Fruit fly (Drosophila melanogaster) whole organism, prepupa: Measurements from ENCODE around the gene CG31327.

Experiments used
- Blimp-1 ChIP-seq: fragments of 200-800 bp; sonication (Bioruptor generic); optimal IDR thresholded peaks from 3 replicates; lab custom pipeline; 2017; ENCODE audit warnings: missing biosample characterization, missing genetic modification characterization, mild to moderate bottlenecking, moderate library complexity, missing genetic modification reagents
- CG10631 ChIP-seq: fragments of 200-800 bp; sonication (Bioruptor generic); optimal IDR thresholded peaks from 2 replicates; lab custom pipeline; 2016; ENCODE audit warnings: missing biosample characterization, missing genetic modification characterization
- CG10669 ChIP-seq: fragments of 200-800 bp; sonication (Bioruptor generic); optimal IDR thresholded peaks from 3 replicates; lab custom pipeline; 2018; ENCODE audit warnings: missing biosample characterization, mild to moderate bottlenecking, missing genetic modification characterization, moderate library complexity
- CG11902 ChIP-seq: fragments of 200-800 bp; sonication (Bioruptor generic); optimal IDR thresholded peaks from 3 replicates; lab custom pipeline; 2016; ENCODE audit warnings: missing biosample characterization, missing genetic modification characterization
- CG15336 ChIP-seq: fragments of 200-800 bp; sonication (Bioruptor generic); IDR thresholded peaks from 2 replicates; pipeline ENCODE4 v1.3.6; 2022; ENCODE audit warnings: missing biosample characterization, missing genetic modification characterization
- CG1621 ChIP-seq: fragments of 200-800 bp; sonication (Bioruptor generic); optimal IDR thresholded peaks from 3 replicates; lab custom pipeline; 2018; ENCODE audit warnings: missing biosample characterization, mild to moderate bottlenecking, missing genetic modification characterization
- CG16779 ChIP-seq: fragments of 200-800 bp; sonication (Bioruptor generic); optimal IDR thresholded peaks from 3 replicates; lab custom pipeline; 2017; ENCODE audit warnings: missing biosample characterization, mild to moderate bottlenecking, missing genetic modification characterization
- CG3032 ChIP-seq: fragments of 200-800 bp; optimal IDR thresholded peaks from 2 replicates; lab custom pipeline; 2019; ENCODE audit warnings: missing biosample characterization, mild to moderate bottlenecking, missing genetic modification characterization, moderate library complexity
- CG31627 ChIP-seq: fragments of 200-800 bp; sonication (Bioruptor generic); optimal IDR thresholded peaks from 3 replicates; lab custom pipeline; 2016; ENCODE audit warnings: missing biosample characterization, missing genetic modification characterization
- CG32006 ChIP-seq: fragments of 200-800 bp; sonication (Bioruptor generic); optimal IDR thresholded peaks from 3 replicates; lab custom pipeline; 2017; ENCODE audit warnings: missing biosample characterization, mild to moderate bottlenecking, missing genetic modification characterization
- CG34406 ChIP-seq: fragments of 200-800 bp; sonication (Bioruptor generic); optimal IDR thresholded peaks from 3 replicates; lab custom pipeline; 2016; ENCODE audit warnings: missing biosample characterization, missing genetic modification characterization
- CG4318 ChIP-seq: fragments of 200-800 bp; sonication (Bioruptor generic); optimal IDR thresholded peaks from 3 replicates; lab custom pipeline; 2017; ENCODE audit warnings: missing biosample characterization, mild to moderate bottlenecking, missing genetic modification characterization
- CG6163 ChIP-seq: fragments of 200-800 bp; sonication (Bioruptor generic); IDR thresholded peaks from 3 replicates; pipeline ENCODE4 v1.3.6; 2022; ENCODE audit warnings: missing biosample characterization, missing genetic modification characterization
- CG6276 ChIP-seq: fragments of 200-800 bp; sonication (Bioruptor generic); optimal IDR thresholded peaks from 2 replicates; lab custom pipeline; 2017; ENCODE audit warnings: missing biosample characterization, mild to moderate bottlenecking, missing genetic modification characterization
- CG6792 ChIP-seq: fragments of 200-800 bp; sonication (Bioruptor generic); optimal IDR thresholded peaks from 3 replicates; lab custom pipeline; 2016; ENCODE audit warnings: missing biosample characterization, missing genetic modification characterization
- CG6808 ChIP-seq: fragments of 200-800 bp; sonication (Bioruptor generic); optimal IDR thresholded peaks from 3 replicates; lab custom pipeline; 2017; ENCODE audit warnings: missing biosample characterization, missing genetic modification characterization, mild to moderate bottlenecking, moderate library complexity, missing genetic modification reagents
- CG6854 ChIP-seq: fragments of 200-800 bp; sonication (Bioruptor generic); optimal IDR thresholded peaks from 2 replicates; lab custom pipeline; 2017; ENCODE audit warnings: missing biosample characterization, mild to moderate bottlenecking, missing genetic modification characterization
- CG7368 ChIP-seq: fragments of 200-800 bp; sonication (Bioruptor generic); optimal IDR thresholded peaks from 3 replicates; lab custom pipeline; 2016; ENCODE audit warnings: missing biosample characterization, missing genetic modification characterization
- CG8319 ChIP-seq: fragments of 200-800 bp; sonication (Bioruptor generic); optimal IDR thresholded peaks from 3 replicates; lab custom pipeline; 2016; ENCODE audit warnings: missing biosample characterization, missing genetic modification characterization
- CG8632 ChIP-seq: fragments of 200-800 bp; sonication (Bioruptor generic); optimal IDR thresholded peaks from 3 replicates; lab custom pipeline; 2016; ENCODE audit warnings: missing biosample characterization, missing genetic modification characterization
- CG9139 ChIP-seq: fragments of 200-800 bp; sonication (Bioruptor generic); optimal IDR thresholded peaks from 3 replicates; lab custom pipeline; 2017; ENCODE audit warnings: missing biosample characterization, mild to moderate bottlenecking, missing genetic modification characterization
- Eip75B ChIP-seq: fragments of 200-800 bp; sonication (Bioruptor generic); optimal IDR thresholded peaks from 3 replicates; lab custom pipeline; 2016; ENCODE audit warnings: missing biosample characterization, missing genetic modification characterization
- Eip78C ChIP-seq: fragments of 200-800 bp; sonication (Bioruptor generic); peaks from one replicate; lab custom pipeline; 2016; ENCODE audit warnings: missing biosample characterization, missing genetic modification characterization
- Eip93F ChIP-seq: fragments of 200-800 bp; sonication (Bioruptor generic); optimal IDR thresholded peaks from 2 replicates; lab custom pipeline; 2016; ENCODE audit warnings: missing biosample characterization, mild to moderate bottlenecking, missing genetic modification characterization
- Gug ChIP-seq: fragments of 200-800 bp; sonication (Bioruptor generic); IDR thresholded peaks from 2 replicates; pipeline ENCODE4 v1.3.6; 2022; ENCODE audit warnings: missing biosample characterization, missing genetic modification characterization
- Hr39 ChIP-seq: fragments of 200-800 bp; sonication (Bioruptor generic); optimal IDR thresholded peaks from 2 replicates; lab custom pipeline; 2016; ENCODE audit warnings: missing biosample characterization, missing genetic modification characterization
- Hr4 ChIP-seq: fragments of 200-800 bp; sonication (Bioruptor generic); optimal IDR thresholded peaks from 3 replicates; lab custom pipeline; 2016; ENCODE audit warnings: missing biosample characterization, missing genetic modification characterization
- Lpt ChIP-seq: fragments of 200-800 bp; sonication (Bioruptor generic); optimal IDR thresholded peaks from 3 replicates; lab custom pipeline; 2016; ENCODE audit warnings: missing biosample characterization, missing genetic modification characterization
- OdsH ChIP-seq: fragments of 200-800 bp; sonication (Bioruptor generic); optimal IDR thresholded peaks from 3 replicates; lab custom pipeline; 2016; ENCODE audit warnings: missing biosample characterization, missing genetic modification characterization
- Smox ChIP-seq: fragments of 200-800 bp; sonication (Bioruptor generic); optimal IDR thresholded peaks from 3 replicates; lab custom pipeline; 2016; ENCODE audit warnings: missing biosample characterization, missing genetic modification characterization
- Sox102F ChIP-seq: fragments of 200-800 bp; sonication (Bioruptor generic); optimal IDR thresholded peaks from 2 replicates; lab custom pipeline; 2016; ENCODE audit warnings: missing biosample characterization, mild to moderate bottlenecking, missing genetic modification characterization
- Sox14 ChIP-seq: fragments of 200-800 bp; sonication (Bioruptor generic); optimal IDR thresholded peaks from 3 replicates; lab custom pipeline; 2016; ENCODE audit warnings: missing biosample characterization, missing genetic modification characterization
- achi ChIP-seq: fragments of 200-800 bp; sonication (Bioruptor generic); optimal IDR thresholded peaks from 3 replicates; lab custom pipeline; 2016; ENCODE audit warnings: missing biosample characterization, missing genetic modification characterization
- cyc ChIP-seq: fragments of 200-800 bp; sonication (Bioruptor generic); optimal IDR thresholded peaks from 3 replicates; lab custom pipeline; 2016; ENCODE audit warnings: missing biosample characterization, missing genetic modification characterization
- dac ChIP-seq: fragments of 200-800 bp; sonication (Bioruptor generic); optimal IDR thresholded peaks from 2 replicates; lab custom pipeline; 2017; ENCODE audit warnings: missing biosample characterization, mild to moderate bottlenecking, missing genetic modification characterization
- dsx ChIP-seq: fragments of 200-800 bp; optimal IDR thresholded peaks from 3 replicates; lab custom pipeline; 2019; ENCODE audit warnings: missing biosample characterization, mild to moderate bottlenecking, missing genetic modification characterization, moderate library complexity; ENCODE audit not compliant: poor library complexity, severe bottlenecking
- esn ChIP-seq: fragments of 200-800 bp; sonication (Bioruptor generic); optimal IDR thresholded peaks from 2 replicates; lab custom pipeline; 2016; ENCODE audit warnings: missing biosample characterization, mild to moderate bottlenecking, missing genetic modification characterization, moderate library complexity
- fd85E ChIP-seq: fragments of 200-800 bp; sonication (Bioruptor generic); optimal IDR thresholded peaks from 3 replicates; lab custom pipeline; 2016; ENCODE audit warnings: missing biosample characterization, missing genetic modification characterization
- fkh ChIP-seq: fragments of 200-800 bp; sonication (Bioruptor generic); optimal IDR thresholded peaks from 3 replicates; lab custom pipeline; 2017; ENCODE audit warnings: missing biosample characterization, mild to moderate bottlenecking, missing genetic modification characterization, moderate library complexity
- net ChIP-seq: fragments of 200-800 bp; sonication (Bioruptor generic); optimal IDR thresholded peaks from 3 replicates; lab custom pipeline; 2016; ENCODE audit warnings: missing biosample characterization, missing genetic modification characterization
- pdm3 ChIP-seq: fragments of 200-800 bp; sonication (Bioruptor generic); optimal IDR thresholded peaks from 3 replicates; lab custom pipeline; 2016; ENCODE audit warnings: missing biosample characterization, missing genetic modification characterization
- salr ChIP-seq, 2 experiments: fragments of 200-800 bp; sonication (Bioruptor generic); optimal IDR thresholded peaks; 3 replicates each; lab custom pipeline; 2016 to 2018; ENCODE audit warnings: missing biosample characterization in 2 of 2, missing genetic modification characterization in 2 of 2, mild to moderate bottlenecking in 1 of 2
- spab ChIP-seq: fragments of 200-800 bp; sonication (Bioruptor generic); optimal IDR thresholded peaks from 2 replicates; lab custom pipeline; 2017; ENCODE audit warnings: missing biosample characterization, mild to moderate bottlenecking, missing genetic modification characterization, missing genetic modification reagents
- ss ChIP-seq, 2 experiments: fragments of 200-800 bp; sonication (Bioruptor generic); optimal IDR thresholded peaks; 2 replicates in 1 of 2; 3 replicates in 1 of 2; lab custom pipeline; 2017 to 2018; ENCODE audit warnings: mild to moderate bottlenecking in 2 of 2, missing biosample characterization in 2 of 2, missing genetic modification characterization in 2 of 2, moderate library complexity in 1 of 2
- svp ChIP-seq: fragments of 200-800 bp; sonication (Bioruptor generic); peaks from one replicate; lab custom pipeline; 2016; ENCODE audit warnings: missing biosample characterization, missing genetic modification characterization
- topi ChIP-seq: fragments of 200-800 bp; sonication (Bioruptor generic); optimal IDR thresholded peaks from 3 replicates; lab custom pipeline; 2016; ENCODE audit warnings: missing biosample characterization, missing genetic modification characterization
- vri ChIP-seq: fragments of 200-800 bp; sonication (Bioruptor generic); optimal IDR thresholded peaks from 3 replicates; lab custom pipeline; 2016; ENCODE audit warnings: missing biosample characterization, mild to moderate bottlenecking, missing genetic modification characterization

CG31327 gene

DNA sequence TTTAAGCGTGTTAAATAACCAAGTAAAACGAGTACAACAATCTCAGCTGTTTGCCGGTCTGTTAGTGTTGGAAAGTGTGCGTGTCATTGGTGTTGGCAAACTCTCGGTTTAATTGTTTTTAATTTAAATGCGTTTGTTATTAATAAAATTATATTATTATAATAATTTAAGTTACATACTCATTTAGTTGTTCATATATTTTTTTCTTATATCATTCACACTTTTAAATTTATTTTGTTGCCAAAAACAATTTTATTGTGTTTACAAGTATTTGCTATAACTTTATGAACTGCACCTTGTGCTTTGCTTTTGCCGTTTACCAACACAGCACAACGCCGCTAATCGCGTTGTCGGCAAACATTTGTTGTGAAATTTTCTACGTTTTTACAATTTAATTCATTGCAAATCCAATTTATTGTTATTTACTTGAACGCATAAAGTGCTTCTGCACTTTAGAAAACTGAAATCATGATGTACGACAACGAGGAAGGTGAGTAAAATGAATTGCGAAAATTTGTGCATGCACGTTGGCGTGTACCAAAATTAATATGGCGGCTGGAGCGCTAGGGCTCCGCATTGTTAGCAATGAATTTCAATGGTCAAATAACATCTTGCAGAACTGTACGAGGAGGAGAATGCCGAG, 34.5 kb downstream of the CG31327 start, which contains the start of the genes 140up and Polr2B (continued):
- TF ChIP-seq CG1621 (tag; lab: Kevin White, UChicago): peak; percentile 51
- TF ChIP-seq CG32006: peak; percentile 92
- TF ChIP-seq CG6792: peak; percentile 87
- peak; percentile 96 for TF ChIP-seq Eip78C (GFP tag; lab: Kevin White, UChicago)
- peak; percentile 84 for TF ChIP-seq vri (GFP tag; lab: Kevin White, UChicago)
- TF ChIP-seq Gug (GFP tag; lab: Robert Waterston, UW): peak; percentile 84
- TF ChIP-seq dsx (GFP tag; lab: Kevin White, UChicago): peak; percentile 82
- peak; percentile 78 for TF ChIP-seq Eip75B (GFP tag; lab: Kevin White, UChicago)
- TF ChIP-seq CG6276 (GFP tag; lab: Kevin White, UChicago): no peak
- no peak for TF ChIP-seq CG16779 (tag; lab: Kevin White, UChicago)
- TF ChIP-seq CG34406 (GFP tag; lab: Kevin White, UChicago): peak; percentile 92
- TF ChIP-seq Hr4 (GFP tag; lab: Kevin White, UChicago): peak; percentile 78
- TF ChIP-seq CG6854 (GFP tag; lab: Kevin White, UChicago): peak; percentile 57
- peak; percentile 33 for TF ChIP-seq Eip93F (GFP tag; lab: Kevin White, UChicago)
- TF ChIP-seq esn (GFP tag; lab: Kevin White, UChicago): peak; percentile 91
- no peak for TF ChIP-seq spab (GFP tag; lab: Kevin White, UChicago)
- TF ChIP-seq CG6163 (GFP tag; lab: Robert Waterston, UW): peak; percentile 87
- TF ChIP-seq Sox14 (GFP tag; lab: Kevin White, UChicago): peak; percentile 73
- peak; percentile 49 to 87 for TF ChIP-seq salr (GFP tag; optimal IDR thresholded peaks at IDR 0.05; lab: Kevin White, UChicago)
- peak; percentile 83 for TF ChIP-seq fkh (GFP tag; lab: Kevin White, UChicago)
- TF ChIP-seq svp (GFP tag; lab: Kevin White, UChicago): peak; percentile 88
- TF ChIP-seq Hr39: peak; percentile 87
- TF ChIP-seq CG10631 (GFP tag; lab: Kevin White, UChicago): peak; percentile 96
- peak; percentile 84 for TF ChIP-seq pdm3 (GFP tag; lab: Kevin White, UChicago)
- TF ChIP-seq fd85E (GFP tag; lab: Kevin White, UChicago): peak; percentile 59

DNA sequence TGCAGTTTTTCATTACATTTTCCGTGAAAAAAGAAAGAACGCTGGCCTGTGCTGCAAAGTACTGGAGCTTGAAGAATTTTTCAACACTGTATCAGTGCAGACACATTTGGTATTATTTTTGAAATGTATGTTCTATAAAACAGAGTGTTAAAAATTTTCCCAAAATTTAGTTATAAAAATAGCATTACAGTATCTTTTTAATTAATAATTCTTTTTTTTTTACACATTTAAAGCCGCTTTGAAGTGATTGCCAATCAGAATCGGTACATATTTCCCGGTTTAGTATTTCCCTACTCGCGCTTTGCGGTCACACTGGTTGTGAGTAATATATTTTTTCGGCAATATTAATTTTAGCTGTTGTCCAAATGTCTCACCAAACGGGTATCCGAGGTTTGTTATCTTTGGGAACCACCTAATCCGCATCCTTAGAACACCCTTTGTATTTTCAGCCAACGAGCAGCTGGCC, 37.7 kb downstream of the CG31327 start, which contains the start of the genes Abi and twf:
Gene Abi (minus strand): TSS at position 74 of the 466 bp plus-strand sequence.
Gene twf (plus strand): TSS at position 308 of the 466 bp plus-strand sequence.
- TF ChIP-seq CG8632 (GFP tag; lab: Kevin White, UChicago) (peak; percentile 45), CG10669 (GFP tag; lab: Kevin White, UChicago) (no peak), ss (GFP tag; optimal IDR thresholded peaks at IDR 0.05; lab: Kevin White, UChicago) (no peak), CG15336 (GFP tag; lab: Robert Waterston, UW) (0 out of 2 replicates have a peak, but pooled peaks have one; percentile 30), achi (GFP tag; lab: Kevin White, UChicago) (peak; percentile 63), CG32006 (no peak), Eip75B (GFP tag; lab: Kevin White, UChicago) (no peak), Hr39 (peak; percentile 55), CG8319 (GFP tag; lab: Kevin White, UChicago) (peak; percentile 60), Blimp-1 (GFP tag; lab: Kevin White, UChicago) (no peak), CG7368 (GFP tag; lab: Kevin White, UChicago) (peak; percentile 35), Lpt (GFP tag; lab: Kevin White, UChicago) (no peak), CG1621 (tag; lab: Kevin White, UChicago) (peak; percentile 37), Eip78C (GFP tag; lab: Kevin White, UChicago) (peak; percentile 90), CG3032 (tag; lab: Kevin White, UChicago) (peak; percentile 48), CG11902 (GFP tag; lab: Kevin White, UChicago) (peak; percentile 41), CG9139 (GFP tag; lab: Kevin White, UChicago) (no peak), dac (GFP tag; lab: Kevin White, UChicago) (no peak), Gug (GFP tag; lab: Robert Waterston, UW) (no peak), Sox102F (GFP tag; lab: Kevin White, UChicago) (peak; percentile 60), CG6808 (no peak), Eip93F (GFP tag; lab: Kevin White, UChicago) (no peak), Smox (GFP tag; lab: Kevin White, UChicago) (peak; percentile 64), net (GFP tag; lab: Kevin White, UChicago) (peak; percentile 33), CG6792 (peak; percentile 61), CG31627 (GFP tag; lab: Kevin White, UChicago) (peak; percentile 77), pdm3 (GFP tag; lab: Kevin White, UChicago) (peak; percentile 70), topi (GFP tag; lab: Kevin White, UChicago) (peak; percentile 62), esn (GFP tag; lab: Kevin White, UChicago) (peak; percentile 77), CG6163 (GFP tag; lab: Robert Waterston, UW) (peak; percentile 52; the same call in 1 of the 3 replicates), OdsH (GFP tag; lab: Kevin White, UChicago) (peak; percentile 80), cyc (peak; percentile 70), CG4318 (GFP tag; lab: Kevin White, UChicago) (no peak)
